Worm (Caenorhabditis elegans): Measurements from ENCODE around the gene C06C3.3.

C06C3.3 gene

ce11 chrII:9407020-9407419, 34.7 kb upstream of the C06C3.3 start, which contains the start of gene mpz-6:
TSS of gene mpz-6 (minus strand) at chrII:9407120.
- no peak for TF ChIP-seq pqm-1 (tag; optimal IDR thresholded peaks at IDR 0.05)
- TF ChIP-seq C04F5.9 (tag; optimal IDR thresholded peaks at IDR 0.05) = no peak
- TF ChIP-seq vab-15 (tag; optimal IDR thresholded peaks at IDR 0.05) = no peak
- TF ChIP-seq sox-4 (tag; optimal IDR thresholded peaks at IDR 0.05) = no peak
- TF ChIP-seq ceh-88 (GFP tag; IDR thresholded peaks at IDR 0.05) = no peak
- TF ChIP-seq fos-1 (tag; optimal IDR thresholded peaks at IDR 0.05) = no peak
- no peak for TF ChIP-seq nhr-20 (tag; optimal IDR thresholded peaks at IDR 0.05)
- no peak for TF ChIP-seq unc-98 (GFP tag; IDR thresholded peaks at IDR 0.05)
- TF ChIP-seq ceh-8 (GFP tag; optimal IDR thresholded peaks at IDR 0.05) = no peak
- TF ChIP-seq aly-2 (tag; optimal IDR thresholded peaks at IDR 0.05) = no peak
- TF ChIP-seq unc-62 (GFP tag; optimal IDR thresholded peaks at IDR 0.05) = no peak
- TF ChIP-seq nhr-28 (tag; optimal IDR thresholded peaks at IDR 0.05) = no peak
- TF ChIP-seq lin-39 (tag; optimal IDR thresholded peaks at IDR 0.05) = no peak
- no peak for TF ChIP-seq snpc-4 (tag; optimal IDR thresholded peaks at IDR 0.05)
- TF ChIP-seq ama-1 (optimal IDR thresholded peaks at IDR 0.05) = no peak
- no peak for TF ChIP-seq Y116A8C.19 (tag; optimal IDR thresholded peaks at IDR 0.05; ENCODE audit: borderline replicate concordance)
- no peak for TF ChIP-seq egl-13 (tag; optimal IDR thresholded peaks at IDR 0.05)

ce11 chrII:9403846-9404245, 31.6 kb upstream of the C06C3.3 start, which contains the start of gene Y51B9A.5:
TSS of gene Y51B9A.5 (plus strand) at chrII:9404146.
- no peak for TF ChIP-seq jun-1 (tag; optimal IDR thresholded peaks at IDR 0.05)
- TF ChIP-seq snpc-4 (tag; optimal IDR thresholded peaks at IDR 0.05) = no peak
- no peak for TF ChIP-seq snu-23 (GFP tag; optimal IDR thresholded peaks at IDR 0.05)
- no peak for TF ChIP-seq alr-1 (tag; optimal IDR thresholded peaks at IDR 0.05; ENCODE audit: borderline replicate concordance)
- no peak for TF ChIP-seq nhr-90 (tag; optimal IDR thresholded peaks at IDR 0.05; ENCODE audit: poor library complexity)
- TF ChIP-seq ceh-90 (tag; optimal IDR thresholded peaks at IDR 0.05) = no peak
- no peak for TF ChIP-seq ceh-8 (GFP tag; optimal IDR thresholded peaks at IDR 0.05)
- TF ChIP-seq efl-1 (optimal IDR thresholded peaks at IDR 0.05) = no peak
- no peak for TF ChIP-seq efl-1 (GFP tag; optimal IDR thresholded peaks at IDR 0.05 in 1 of 2)
- no peak for TF ChIP-seq ceh-88 (GFP tag; IDR thresholded peaks at IDR 0.05)
- TF ChIP-seq tlp-1 (tag; optimal IDR thresholded peaks at IDR 0.05) = no peak
- no peak for TF ChIP-seq sup-37 (GFP tag; optimal IDR thresholded peaks at IDR 0.05)
- no peak for TF ChIP-seq fkh-4 (tag; optimal IDR thresholded peaks at IDR 0.05; ENCODE audit: borderline replicate concordance)
- TF ChIP-seq zip-4 (GFP tag; optimal IDR thresholded peaks at IDR 0.05) = no peak

- TF ChIP-seq pax-3 (tag; optimal IDR thresholded peaks at IDR 0.05) (no peak), efl-1 (optimal IDR thresholded peaks at IDR 0.05) (no peak), efl-1 (GFP tag; optimal IDR thresholded peaks at IDR 0.05 in 1 of 2) (peak in 1 of 2 experiments; percentile 58)
These were observed 30.8 kb upstream of the C06C3.3 start, which contains the start of gene Y51B9A.6 for ce11 chrII:9403087-9403486. TSS of gene Y51B9A.6 (minus strand) at chrII:9403187.

DNA sequence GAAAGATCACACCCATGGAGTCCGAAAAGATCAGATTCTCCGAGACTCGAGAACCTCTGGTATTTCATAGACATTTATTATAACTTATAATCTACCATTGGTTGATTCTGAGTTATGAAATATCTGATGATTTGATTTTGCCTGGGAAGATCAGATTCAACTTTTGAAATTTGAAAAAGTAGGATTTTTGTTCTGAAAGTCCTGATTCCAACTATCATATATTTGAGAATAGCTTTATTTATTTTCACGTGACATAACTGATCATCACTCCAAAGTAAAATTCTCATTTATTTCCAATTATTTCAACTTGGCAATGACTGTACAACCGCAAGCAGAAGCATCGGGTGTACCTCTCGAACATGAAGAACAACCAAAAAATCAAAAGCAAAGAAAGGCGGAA, 27.5 kb upstream of the C06C3.3 start, which contains the start of gene Y51B9A.7:
TSS of gene Y51B9A.7 (plus strand) at position 301 of the 400 bp plus-strand sequence.
- TF ChIP-seq egl-27 (tag; optimal IDR thresholded peaks at IDR 0.05) (no peak), aha-1 (tag; optimal IDR thresholded peaks at IDR 0.05) (no peak), efl-3 (GFP tag; optimal IDR thresholded peaks at IDR 0.05) (no peak), isw-1 (GFP tag; IDR thresholded peaks at IDR 0.05) (no peak), zip-4 (GFP tag; optimal IDR thresholded peaks at IDR 0.05) (no peak), lin-39 (tag; optimal IDR thresholded peaks at IDR 0.05) (no peak), snu-23 (GFP tag; optimal IDR thresholded peaks at IDR 0.05) (no peak), tlp-1 (tag; optimal IDR thresholded peaks at IDR 0.05) (no peak), sox-4 (tag; optimal IDR thresholded peaks at IDR 0.05) (no peak), fkh-4 (tag; optimal IDR thresholded peaks at IDR 0.05; ENCODE audit: borderline replicate concordance) (no peak), mdl-1 (tag; optimal IDR thresholded peaks at IDR 0.05) (no peak), xbp-1 (tag; optimal IDR thresholded peaks at IDR 0.05) (no peak), aly-2 (tag; optimal IDR thresholded peaks at IDR 0.05) (no peak), alr-1 (tag; optimal IDR thresholded peaks at IDR 0.05; ENCODE audit: borderline replicate concordance) (no peak), sptf-1 (tag; optimal IDR thresholded peaks at IDR 0.05) (no peak), mab-9 (GFP tag; IDR thresholded peaks at IDR 0.05) (no peak), hpl-2 (GFP tag; optimal IDR thresholded peaks at IDR 0.05) (no peak)

Measured in whole organism, L1 larva.